1 fruit fly cellular context compared by ENCODE assay signal in genomic region chr3L:14239325-14239724, dm6.
A peak's percentile ranks its signal among the peaks of the same experiment; 100 is the strongest.
TF ChIP-seq lines count a peak whose summit lies in the region.

No protein-coding gene starts in this region.

TF ChIP-seq in whole organism, prepupa, 60 proteins besides CTCF, POLR2A, EP300 and RAD21 (continued from another document):
- TF ChIP-seq Eip75B (GFP tag; optimal IDR thresholded peaks at IDR 0.05; lab: Kevin White, UChicago), result peak; percentile 39
- peak in 1 of 2 experiments; percentile 63 for TF ChIP-seq ss (GFP tag; optimal IDR thresholded peaks at IDR 0.05; lab: Kevin White, UChicago)
- TF ChIP-seq topi (GFP tag; optimal IDR thresholded peaks at IDR 0.05; lab: Kevin White, UChicago), result peak; percentile 63
- TF ChIP-seq CG3919 (GFP tag; optimal IDR thresholded peaks at IDR 0.05; lab: Kevin White, UChicago), result peak; percentile 66
- TF ChIP-seq CG16779 (tag; optimal IDR thresholded peaks at IDR 0.05; lab: Kevin White, UChicago), result no peak
- TF ChIP-seq CG11762 (GFP tag; optimal IDR thresholded peaks at IDR 0.05; lab: Kevin White, UChicago; ENCODE audit: insufficient read depth), result no peak
- TF ChIP-seq Sox15 (GFP tag; optimal IDR thresholded peaks at IDR 0.05; lab: Kevin White, UChicago), result no peak
- TF ChIP-seq CG32006 (GFP tag; optimal IDR thresholded peaks at IDR 0.05; lab: Kevin White, UChicago), result peak; percentile 81
- TF ChIP-seq Hr4 (GFP tag; optimal IDR thresholded peaks at IDR 0.05; lab: Kevin White, UChicago), result peak; percentile 69
- TF ChIP-seq CG6163 (GFP tag; IDR thresholded peaks at IDR 0.05; lab: Robert Waterston, UW), result peak; percentile 82
- TF ChIP-seq net (GFP tag; optimal IDR thresholded peaks at IDR 0.05; lab: Kevin White, UChicago), result peak; percentile 50
- peak; percentile 77 for TF ChIP-seq CG8119 (GFP tag; IDR thresholded peaks at IDR 0.05; lab: Robert Waterston, UW)
- peak; percentile 25 for TF ChIP-seq CG7368 (GFP tag; optimal IDR thresholded peaks at IDR 0.05; lab: Kevin White, UChicago)
- peak; percentile 58 for TF ChIP-seq CG4318 (GFP tag; optimal IDR thresholded peaks at IDR 0.05; lab: Kevin White, UChicago)
- TF ChIP-seq Eip78C (GFP tag; lab: Kevin White, UChicago), result peak; percentile 86
- no peak for TF ChIP-seq CG9139 (GFP tag; optimal IDR thresholded peaks at IDR 0.05; lab: Kevin White, UChicago)
- peak; percentile 42 for TF ChIP-seq pdm3 (GFP tag; optimal IDR thresholded peaks at IDR 0.05; lab: Kevin White, UChicago)
- TF ChIP-seq Blimp-1 (GFP tag; optimal IDR thresholded peaks at IDR 0.05; lab: Kevin White, UChicago), result no peak
- TF ChIP-seq fd59A (GFP tag; optimal IDR thresholded peaks at IDR 0.05; lab: Kevin White, UChicago), result peak; percentile 18
- peak; percentile 67 for TF ChIP-seq Smox (GFP tag; optimal IDR thresholded peaks at IDR 0.05; lab: Kevin White, UChicago)
- TF ChIP-seq CG3032 (tag; optimal IDR thresholded peaks at IDR 0.05; lab: Kevin White, UChicago), result no peak
- no peak for TF ChIP-seq CG1621 (tag; optimal IDR thresholded peaks at IDR 0.05; lab: Kevin White, UChicago)
- peak; percentile 85 for TF ChIP-seq svp (GFP tag; lab: Kevin White, UChicago)
- peak; percentile 54 for TF ChIP-seq cyc (GFP tag; optimal IDR thresholded peaks at IDR 0.05; lab: Kevin White, UChicago)
- peak; percentile 78 for TF ChIP-seq CG6276 (GFP tag; optimal IDR thresholded peaks at IDR 0.05; lab: Kevin White, UChicago)
- no peak for TF ChIP-seq Hr38 (GFP tag; optimal IDR thresholded peaks at IDR 0.05; lab: Kevin White, UChicago)
- peak; percentile 58 for TF ChIP-seq CG10631 (GFP tag; optimal IDR thresholded peaks at IDR 0.05; lab: Kevin White, UChicago)
- peak; percentile 71 for TF ChIP-seq CG15336 (GFP tag; IDR thresholded peaks at IDR 0.05; lab: Robert Waterston, UW)
- peak; percentile 51 for TF ChIP-seq Ets96B (tag; optimal IDR thresholded peaks at IDR 0.05; lab: Kevin White, UChicago)
- no peak for TF ChIP-seq CG11902 (GFP tag; optimal IDR thresholded peaks at IDR 0.05; lab: Kevin White, UChicago)
- TF ChIP-seq Sox102F (GFP tag; optimal IDR thresholded peaks at IDR 0.05; lab: Kevin White, UChicago), result peak; percentile 70
- peak; percentile 28 for TF ChIP-seq CG6854 (GFP tag; optimal IDR thresholded peaks at IDR 0.05; lab: Kevin White, UChicago)
- TF ChIP-seq salr (GFP tag; optimal IDR thresholded peaks at IDR 0.05; lab: Kevin White, UChicago), result peak in 1 of 2 experiments; percentile 58
- no peak for TF ChIP-seq fkh (GFP tag; optimal IDR thresholded peaks at IDR 0.05; lab: Kevin White, UChicago)
- peak; percentile 66 for TF ChIP-seq achi (GFP tag; optimal IDR thresholded peaks at IDR 0.05; lab: Kevin White, UChicago)
- peak; percentile 42 for TF ChIP-seq Lpt (GFP tag; optimal IDR thresholded peaks at IDR 0.05; lab: Kevin White, UChicago)
